Worm (Caenorhabditis elegans): ENCODE results near the gene Y94A7B.11.
"Not testable (repeated sequence)": the region's sequence is repeated elsewhere in the genome, so short reads cannot be mapped to it uniquely, and the experiment has no call there.

DNA sequence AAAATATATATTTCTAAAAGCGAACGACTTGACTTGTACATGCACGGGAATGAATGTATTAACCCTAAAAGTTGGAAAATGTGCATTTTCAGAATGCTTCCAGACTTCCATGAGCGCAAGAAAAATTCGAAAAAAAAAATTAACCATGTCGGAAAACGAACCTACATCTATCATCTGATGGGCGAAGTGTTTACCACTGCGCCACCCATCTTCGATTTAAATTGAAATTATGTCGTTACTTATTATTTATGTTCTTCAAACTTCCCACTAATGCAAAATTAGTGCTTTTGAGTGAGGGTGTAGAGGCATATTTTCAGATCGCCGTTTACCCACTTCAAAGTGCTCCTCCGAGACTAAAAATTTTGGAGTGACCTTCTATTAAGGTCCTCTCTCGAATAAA, 23.9 kb upstream of the Y94A7B.11 start:
- not testable (repeated sequence) for TF ChIP-seq ztf-11 (tag; optimal IDR thresholded peaks at IDR 0.05); nhr-77 (tag; optimal IDR thresholded peaks at IDR 0.05); Y5F2A.4 (GFP tag; optimal IDR thresholded peaks at IDR 0.05); zip-11 (GFP tag; IDR thresholded peaks at IDR 0.05); fkh-10 (GFP tag; optimal IDR thresholded peaks at IDR 0.05)

Measured in whole organism, L4 larva.